Worm (Caenorhabditis elegans): ENCODE measurements around the gene cyp-34A5.

DNA sequence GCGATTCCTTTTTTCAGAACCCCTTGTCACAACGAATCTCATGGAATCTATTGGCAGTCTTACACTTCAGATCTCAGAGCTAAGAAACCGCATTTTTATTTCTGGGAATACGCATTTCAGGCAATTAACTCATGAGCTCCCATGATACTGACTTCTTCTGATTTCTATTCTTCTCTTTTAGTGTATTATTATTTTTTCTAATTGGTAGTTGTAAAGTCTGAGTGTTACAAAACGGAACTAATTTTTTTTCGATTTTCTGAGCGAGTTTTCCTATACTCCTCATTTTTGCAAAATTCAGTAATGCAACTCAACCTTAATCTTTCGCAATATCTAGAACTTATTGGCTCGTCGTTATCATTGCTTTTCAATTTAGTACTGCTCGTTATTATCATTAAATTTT, 16.9 kb upstream of the cyp-34A5 start, which contains the start of gene str-82:
- TF ChIP-seq him-1 (tag; optimal IDR thresholded peaks at IDR 0.05): no peak
- no peak for TF ChIP-seq dao-5 (tag; optimal IDR thresholded peaks at IDR 0.05)
- TF ChIP-seq W03F9.2 (tag; optimal IDR thresholded peaks at IDR 0.05): no peak
